Fruit fly (Drosophila melanogaster) whole organism, prepupa: ENCODE measurements around the gene Cdc42.

ENCODE experiments used
- Blimp-1 ChIP-seq: fragments of 200-800 bp; sonication (Bioruptor generic); optimal IDR thresholded peaks from 3 replicates; lab custom pipeline; 2017; ENCODE audit warnings: missing biosample characterization, missing genetic modification characterization, mild to moderate bottlenecking, moderate library complexity, missing genetic modification reagents
- CG10631 ChIP-seq: fragments of 200-800 bp; sonication (Bioruptor generic); optimal IDR thresholded peaks from 2 replicates; lab custom pipeline; 2016; ENCODE audit warnings: missing biosample characterization, missing genetic modification characterization
- CG10669 ChIP-seq: fragments of 200-800 bp; sonication (Bioruptor generic); optimal IDR thresholded peaks from 3 replicates; lab custom pipeline; 2018; ENCODE audit warnings: missing biosample characterization, mild to moderate bottlenecking, missing genetic modification characterization, moderate library complexity
- CG3032 ChIP-seq: fragments of 200-800 bp; optimal IDR thresholded peaks from 2 replicates; lab custom pipeline; 2019; ENCODE audit warnings: missing biosample characterization, mild to moderate bottlenecking, missing genetic modification characterization, moderate library complexity
- CG31627 ChIP-seq: fragments of 200-800 bp; sonication (Bioruptor generic); optimal IDR thresholded peaks from 3 replicates; lab custom pipeline; 2016; ENCODE audit warnings: missing biosample characterization, missing genetic modification characterization
- CG32006 ChIP-seq: fragments of 200-800 bp; sonication (Bioruptor generic); optimal IDR thresholded peaks from 3 replicates; lab custom pipeline; 2017; ENCODE audit warnings: missing biosample characterization, mild to moderate bottlenecking, missing genetic modification characterization
- CG3919 ChIP-seq: fragments of 200-800 bp; sonication (Bioruptor generic); optimal IDR thresholded peaks from 3 replicates; lab custom pipeline; 2016; ENCODE audit warnings: missing biosample characterization, missing genetic modification characterization
- CG4318 ChIP-seq: fragments of 200-800 bp; sonication (Bioruptor generic); optimal IDR thresholded peaks from 3 replicates; lab custom pipeline; 2017; ENCODE audit warnings: missing biosample characterization, mild to moderate bottlenecking, missing genetic modification characterization
- CG6163 ChIP-seq: fragments of 200-800 bp; sonication (Bioruptor generic); IDR thresholded peaks from 3 replicates; pipeline ENCODE4 v1.3.6; 2022; ENCODE audit warnings: missing biosample characterization, missing genetic modification characterization
- CG6276 ChIP-seq: fragments of 200-800 bp; sonication (Bioruptor generic); optimal IDR thresholded peaks from 2 replicates; lab custom pipeline; 2017; ENCODE audit warnings: missing biosample characterization, mild to moderate bottlenecking, missing genetic modification characterization
- CG6792 ChIP-seq: fragments of 200-800 bp; sonication (Bioruptor generic); optimal IDR thresholded peaks from 3 replicates; lab custom pipeline; 2016; ENCODE audit warnings: missing biosample characterization, missing genetic modification characterization
- CG8119 ChIP-seq: fragments of 200-800 bp; sonication (Bioruptor generic); IDR thresholded peaks from 3 replicates; pipeline ENCODE4 v1.3.6; 2022; ENCODE audit warnings: missing biosample characterization, missing genetic modification characterization
- CG8319 ChIP-seq: fragments of 200-800 bp; sonication (Bioruptor generic); optimal IDR thresholded peaks from 3 replicates; lab custom pipeline; 2016; ENCODE audit warnings: missing biosample characterization, missing genetic modification characterization
- Eip75B ChIP-seq: fragments of 200-800 bp; sonication (Bioruptor generic); optimal IDR thresholded peaks from 3 replicates; lab custom pipeline; 2016; ENCODE audit warnings: missing biosample characterization, missing genetic modification characterization
- Eip78C ChIP-seq: fragments of 200-800 bp; sonication (Bioruptor generic); peaks from one replicate; lab custom pipeline; 2016; ENCODE audit warnings: missing biosample characterization, missing genetic modification characterization
- Eip93F ChIP-seq: fragments of 200-800 bp; sonication (Bioruptor generic); optimal IDR thresholded peaks from 2 replicates; lab custom pipeline; 2016; ENCODE audit warnings: missing biosample characterization, mild to moderate bottlenecking, missing genetic modification characterization
- Ets21C ChIP-seq: fragments of 200-800 bp; sonication (Bioruptor generic); optimal IDR thresholded peaks from 3 replicates; lab custom pipeline; 2016; ENCODE audit warnings: missing biosample characterization, missing genetic modification characterization
- Ets96B ChIP-seq: fragments of 200-800 bp; optimal IDR thresholded peaks from 2 replicates; lab custom pipeline; 2019; ENCODE audit warnings: missing biosample characterization, mild to moderate bottlenecking, missing genetic modification characterization, moderate library complexity
- Hr38 ChIP-seq: sonication (Bioruptor generic); optimal IDR thresholded peaks from 2 replicates; lab custom pipeline; 2016; ENCODE audit warnings: missing biosample characterization, missing genetic modification characterization
- Lpt ChIP-seq: fragments of 200-800 bp; sonication (Bioruptor generic); optimal IDR thresholded peaks from 3 replicates; lab custom pipeline; 2016; ENCODE audit warnings: missing biosample characterization, missing genetic modification characterization
- Met ChIP-seq: fragments of 200-800 bp; sonication (Bioruptor generic); optimal IDR thresholded peaks from 3 replicates; lab custom pipeline; 2016; ENCODE audit warnings: missing biosample characterization, missing genetic modification characterization
- OdsH ChIP-seq: fragments of 200-800 bp; sonication (Bioruptor generic); optimal IDR thresholded peaks from 3 replicates; lab custom pipeline; 2016; ENCODE audit warnings: missing biosample characterization, missing genetic modification characterization
- Sox14 ChIP-seq: fragments of 200-800 bp; sonication (Bioruptor generic); optimal IDR thresholded peaks from 3 replicates; lab custom pipeline; 2016; ENCODE audit warnings: missing biosample characterization, missing genetic modification characterization
- achi ChIP-seq: fragments of 200-800 bp; sonication (Bioruptor generic); optimal IDR thresholded peaks from 3 replicates; lab custom pipeline; 2016; ENCODE audit warnings: missing biosample characterization, missing genetic modification characterization
- acj6 ChIP-seq: fragments of 200-800 bp; sonication (Bioruptor generic); optimal IDR thresholded peaks from 3 replicates; lab custom pipeline; 2016; ENCODE audit warnings: missing biosample characterization, missing genetic modification characterization
- dac ChIP-seq: fragments of 200-800 bp; sonication (Bioruptor generic); optimal IDR thresholded peaks from 2 replicates; lab custom pipeline; 2017; ENCODE audit warnings: missing biosample characterization, mild to moderate bottlenecking, missing genetic modification characterization
- dsx ChIP-seq: fragments of 200-800 bp; optimal IDR thresholded peaks from 3 replicates; lab custom pipeline; 2019; ENCODE audit warnings: missing biosample characterization, mild to moderate bottlenecking, missing genetic modification characterization, moderate library complexity; ENCODE audit not compliant: poor library complexity, severe bottlenecking
- eg ChIP-seq: fragments of 200-800 bp; sonication (Bioruptor generic); IDR thresholded peaks from 3 replicates; pipeline ENCODE4 v1.3.6; 2022; ENCODE audit warnings: missing biosample characterization, missing genetic modification characterization
- esn ChIP-seq: fragments of 200-800 bp; sonication (Bioruptor generic); optimal IDR thresholded peaks from 2 replicates; lab custom pipeline; 2016; ENCODE audit warnings: missing biosample characterization, mild to moderate bottlenecking, missing genetic modification characterization, moderate library complexity
- fd59A ChIP-seq: fragments of 200-800 bp; sonication (Bioruptor generic); optimal IDR thresholded peaks from 2 replicates; lab custom pipeline; 2017; ENCODE audit warnings: missing biosample characterization, mild to moderate bottlenecking, missing genetic modification characterization, missing genetic modification reagents
- fd85E ChIP-seq: fragments of 200-800 bp; sonication (Bioruptor generic); optimal IDR thresholded peaks from 3 replicates; lab custom pipeline; 2016; ENCODE audit warnings: missing biosample characterization, missing genetic modification characterization
- fkh ChIP-seq: fragments of 200-800 bp; sonication (Bioruptor generic); optimal IDR thresholded peaks from 3 replicates; lab custom pipeline; 2017; ENCODE audit warnings: missing biosample characterization, mild to moderate bottlenecking, missing genetic modification characterization, moderate library complexity
- lz ChIP-seq: fragments of 200-800 bp; sonication (Bioruptor generic); optimal IDR thresholded peaks from 3 replicates; lab custom pipeline; 2016; ENCODE audit warnings: missing biosample characterization, missing genetic modification characterization
- spab ChIP-seq: fragments of 200-800 bp; sonication (Bioruptor generic); optimal IDR thresholded peaks from 2 replicates; lab custom pipeline; 2017; ENCODE audit warnings: missing biosample characterization, mild to moderate bottlenecking, missing genetic modification characterization, missing genetic modification reagents
- ss ChIP-seq, 2 experiments: fragments of 200-800 bp; sonication (Bioruptor generic); optimal IDR thresholded peaks; 2 replicates in 1 of 2; 3 replicates in 1 of 2; lab custom pipeline; 2017 to 2018; ENCODE audit warnings: mild to moderate bottlenecking in 2 of 2, missing biosample characterization in 2 of 2, missing genetic modification characterization in 2 of 2, moderate library complexity in 1 of 2
- svp ChIP-seq: fragments of 200-800 bp; sonication (Bioruptor generic); peaks from one replicate; lab custom pipeline; 2016; ENCODE audit warnings: missing biosample characterization, missing genetic modification characterization
- topi ChIP-seq: fragments of 200-800 bp; sonication (Bioruptor generic); optimal IDR thresholded peaks from 3 replicates; lab custom pipeline; 2016; ENCODE audit warnings: missing biosample characterization, missing genetic modification characterization
- vri ChIP-seq: fragments of 200-800 bp; sonication (Bioruptor generic); optimal IDR thresholded peaks from 3 replicates; lab custom pipeline; 2016; ENCODE audit warnings: missing biosample characterization, mild to moderate bottlenecking, missing genetic modification characterization

Cdc42 gene

dm6 chrX:19744003-19744488 is 47.2 kb downstream of the Cdc42 start, which contains the start of the genes CG18809, COX6B, CG33932 and Rpp20 (continued):
- TF ChIP-seq dac (GFP tag; lab: Kevin White, UChicago) (peak; percentile 28), ss (GFP tag; optimal IDR thresholded peaks at IDR 0.05; lab: Kevin White, UChicago) (peak in 1 of 2 experiments; percentile 30), esn (GFP tag; lab: Kevin White, UChicago) (peak; percentile 48), fkh (GFP tag; lab: Kevin White, UChicago) (no peak), vri (GFP tag; lab: Kevin White, UChicago) (peak; percentile 98), Hr38 (GFP tag; lab: Kevin White, UChicago) (no peak), CG4318 (no peak), Met (GFP tag; lab: Kevin White, UChicago) (no peak), lz (GFP tag; lab: Kevin White, UChicago) (peak; percentile 55), CG8319 (GFP tag; lab: Kevin White, UChicago) (peak; percentile 1), acj6 (no peak), CG31627 (peak; percentile 59)

dm6 chrX:19745908-19746604 is 49.2 kb downstream of the Cdc42 start, which contains the start of gene parvin:
Gene parvin (plus strand): TSS chrX:19746041.
- TF ChIP-seq lz (GFP tag; lab: Kevin White, UChicago) (no peak), CG6792 (GFP tag; lab: Kevin White, UChicago) (no peak), achi (peak; percentile 76), vri (GFP tag; lab: Kevin White, UChicago) (peak; percentile 66), dsx (no peak), CG8119 (GFP tag; lab: Robert Waterston, UW) (no peak), OdsH (GFP tag; lab: Kevin White, UChicago) (no peak), Eip78C (GFP tag; lab: Kevin White, UChicago) (peak; percentile 56), CG10631 (no peak), esn (GFP tag; lab: Kevin White, UChicago) (no peak), CG6276 (GFP tag; lab: Kevin White, UChicago) (no peak)

dm6 chrX:19748014-19748413 is 51.1 kb downstream of the Cdc42 start, which contains the start of gene Alr:
Gene Alr (plus strand): TSS chrX:19748314.
- TF ChIP-seq OdsH (GFP tag; lab: Kevin White, UChicago): no peak
- TF ChIP-seq acj6: no peak
- TF ChIP-seq CG8319 (GFP tag; lab: Kevin White, UChicago): no peak
- TF ChIP-seq topi (GFP tag; lab: Kevin White, UChicago): no peak
- TF ChIP-seq fd85E: no peak
- no peak for TF ChIP-seq fkh (GFP tag; lab: Kevin White, UChicago)
- TF ChIP-seq CG32006: no peak
- no peak for TF ChIP-seq Blimp-1
- no peak for TF ChIP-seq dac (GFP tag; lab: Kevin White, UChicago)
- no peak for TF ChIP-seq eg (GFP tag; lab: Robert Waterston, UW)
- TF ChIP-seq CG3032 (tag; lab: Kevin White, UChicago): no peak
- TF ChIP-seq fd59A: no peak
- TF ChIP-seq Lpt (GFP tag; lab: Kevin White, UChicago): no peak
- TF ChIP-seq Ets96B: no peak
- no peak for TF ChIP-seq CG10669

dm6 chrX:19748565-19748964 is 51.7 kb downstream of the Cdc42 start:
- TF ChIP-seq Sox14 (GFP tag; lab: Kevin White, UChicago): peak; percentile 3
- no peak for TF ChIP-seq Hr38 (GFP tag; lab: Kevin White, UChicago)
- TF ChIP-seq Eip93F (GFP tag; lab: Kevin White, UChicago): no peak
- peak; percentile 36 for TF ChIP-seq svp (GFP tag; lab: Kevin White, UChicago)
- TF ChIP-seq CG6276 (GFP tag; lab: Kevin White, UChicago): no peak
- TF ChIP-seq CG6163 (GFP tag; lab: Robert Waterston, UW): no peak
- peak; percentile 8 for TF ChIP-seq achi
- peak; percentile 24 for TF ChIP-seq CG31627
- TF ChIP-seq ss (GFP tag; optimal IDR thresholded peaks at IDR 0.05; lab: Kevin White, UChicago): no peak
- no peak for TF ChIP-seq vri (GFP tag; lab: Kevin White, UChicago)
- TF ChIP-seq CG8319 (GFP tag; lab: Kevin White, UChicago): no peak
- TF ChIP-seq fd85E: no peak
- TF ChIP-seq lz (GFP tag; lab: Kevin White, UChicago): peak; percentile 8
- TF ChIP-seq Eip75B (GFP tag; lab: Kevin White, UChicago): no peak
- peak; percentile 7 for TF ChIP-seq Eip78C (GFP tag; lab: Kevin White, UChicago)
- TF ChIP-seq Ets21C (GFP tag; lab: Kevin White, UChicago): no peak
- TF ChIP-seq CG3919 (GFP tag; lab: Kevin White, UChicago): no peak
- TF ChIP-seq spab (GFP tag; lab: Kevin White, UChicago): no peak
- peak; percentile 2 for TF ChIP-seq esn (GFP tag; lab: Kevin White, UChicago)
- TF ChIP-seq, all 60 proteins: peak for 7
